Worm (Caenorhabditis elegans) whole organism, early embryonic: ENCODE results near the gene vars-1.

Experiments
- B0310.2 ChIP-seq: sonication (generic microtip); optimal IDR thresholded peaks from 2 replicates; lab custom pipeline; 2016; ENCODE audit warnings: mild to moderate bottlenecking, missing genetic modification characterization, missing compliant biosample characterization
- F13C5.2 ChIP-seq: sonication (generic microtip); optimal IDR thresholded peaks from 2 replicates; lab custom pipeline; 2017; ENCODE audit warnings: mild to moderate bottlenecking, missing genetic modification characterization, inconsistent platforms, missing compliant biosample characterization
- aly-1 ChIP-seq: sonication (generic microtip); optimal IDR thresholded peaks from 2 replicates; lab custom pipeline; 2016; ENCODE audit warnings: missing genetic modification characterization, missing compliant biosample characterization
- ama-1 ChIP-seq: fragments of 150-350 bp; optimal IDR thresholded peaks from 2 replicates; lab custom pipeline; 2014
- ceh-13 ChIP-seq: fragments of 200-800 bp; sonication (Bioruptor generic); optimal IDR thresholded peaks from 2 replicates; lab custom pipeline; 2018; ENCODE audit warnings: mild to moderate bottlenecking, missing genetic modification characterization, missing compliant biosample characterization
- ceh-36 ChIP-seq: sonication (generic microtip); optimal IDR thresholded peaks from 2 replicates; lab custom pipeline; 2016; ENCODE audit warnings: missing genetic modification characterization, inconsistent platforms, missing compliant biosample characterization
- ets-7 ChIP-seq: sonication (generic microtip); optimal IDR thresholded peaks from 2 replicates; lab custom pipeline; 2016; ENCODE audit warnings: missing genotype, missing genetic modification characterization, missing compliant biosample characterization
- flt-1 ChIP-seq: fragments of 200-800 bp; sonication (Bioruptor generic); IDR thresholded peaks from 2 replicates; pipeline ENCODE4 v1.3.6; 2022; ENCODE audit warnings: missing genetic modification characterization, missing compliant biosample characterization
- hmbx-1 ChIP-seq: sonication (generic microtip); optimal IDR thresholded peaks from 2 replicates; lab custom pipeline; 2016; ENCODE audit warnings: mild to moderate bottlenecking, missing genetic modification characterization, missing compliant biosample characterization
- hmg-4 ChIP-seq: fragments of 200-800 bp; sonication (Bioruptor generic); optimal IDR thresholded peaks from 2 replicates; lab custom pipeline; 2018; ENCODE audit warnings: mild to moderate bottlenecking, missing genetic modification characterization, missing compliant biosample characterization
- hnd-1 ChIP-seq: sonication (generic microtip); optimal IDR thresholded peaks from 2 replicates; lab custom pipeline; 2016; ENCODE audit warnings: missing genetic modification characterization, missing compliant biosample characterization
- pes-1 ChIP-seq: fragments of 200-800 bp; sonication (Bioruptor generic); IDR thresholded peaks from 2 replicates; pipeline ENCODE4 v1.3.6; 2022; ENCODE audit warnings: missing genetic modification reagents, missing genetic modification characterization, missing compliant biosample characterization
- scrt-1 ChIP-seq: fragments of 200-800 bp; sonication (Bioruptor generic); IDR thresholded peaks from 2 replicates; pipeline ENCODE4 v1.3.6; 2022; ENCODE audit warnings: missing genetic modification characterization, missing compliant biosample characterization
- sea-1 ChIP-seq: fragments of 200-800 bp; sonication (Bioruptor generic); conservative IDR thresholded peaks from 2 replicates; pipeline ENCODE4 v1.3.6; 2022; ENCODE audit warnings: missing genetic modification characterization, missing compliant biosample characterization
- tbx-11 ChIP-seq: fragments of 200-800 bp; sonication (Bioruptor generic); IDR thresholded peaks from 2 replicates; pipeline ENCODE4 v1.3.6; 2022; ENCODE audit warnings: missing genetic modification characterization, missing compliant biosample characterization
- tbx-37 ChIP-seq: fragments of 200-800 bp; sonication (Bioruptor generic); conservative IDR thresholded peaks from 2 replicates; pipeline ENCODE4 v1.3.6; 2022; ENCODE audit warnings: missing genetic modification reagents, missing genetic modification characterization, missing compliant biosample characterization
- tra-4 ChIP-seq: sonication (generic microtip); optimal IDR thresholded peaks from 2 replicates; lab custom pipeline; 2017; ENCODE audit warnings: missing genetic modification characterization, missing compliant biosample characterization

The vars-1 gene

ce11 chrV:8055170-8055569, 24.0 kb downstream of the vars-1 start:
- no peak for TF ChIP-seq tra-4 (tag; lab: Kevin White, UChicago)
- no peak for TF ChIP-seq tbx-37 (GFP tag; lab: Robert Waterston, UW)
- TF ChIP-seq scrt-1 (GFP tag; lab: Robert Waterston, UW): no peak
- TF ChIP-seq ceh-36: no peak
- TF ChIP-seq B0310.2: no peak
- TF ChIP-seq ets-7 (tag; lab: Kevin White, UChicago): no peak
- no peak for TF ChIP-seq hnd-1
- TF ChIP-seq aly-1: no peak

DNA sequence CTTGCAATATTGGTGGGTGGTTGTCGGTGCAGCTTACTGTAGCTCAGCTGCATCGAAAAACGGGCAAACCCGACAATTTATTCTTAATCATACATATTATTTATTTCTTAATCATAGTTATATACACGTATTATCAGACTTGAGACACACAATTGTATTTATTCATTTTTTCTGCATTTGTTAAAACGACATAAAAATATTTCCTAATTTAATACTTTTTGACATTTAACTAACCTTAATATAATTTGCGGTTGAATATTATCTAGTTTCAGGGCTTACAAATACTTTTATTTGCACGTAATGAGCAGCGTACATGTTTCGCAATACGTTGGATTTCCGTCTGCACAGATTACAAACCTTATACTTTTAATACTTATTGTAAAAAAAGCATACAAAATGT, 27.1 kb downstream of the vars-1 start, which contains the start of gene str-138:
TSS of gene str-138 (plus strand) at position 301 of the 400 bp plus-strand sequence.
- TF ChIP-seq scrt-1 (GFP tag; lab: Robert Waterston, UW) (no peak), hmbx-1 (tag; lab: Kevin White, UChicago) (no peak)

- TF ChIP-seq aly-1 (no peak), ceh-13 (GFP tag; lab: Kevin White, UChicago) (no peak), tbx-37 (GFP tag; lab: Robert Waterston, UW) (no peak), scrt-1 (GFP tag; lab: Robert Waterston, UW) (no peak), pes-1 (GFP tag; lab: Robert Waterston, UW) (no peak), flt-1 (no peak), tra-4 (tag; lab: Kevin White, UChicago) (no peak), ceh-36 (no peak)
Measured at ce11 chrV:8062074-8062473, 30.9 kb downstream of the vars-1 start, which contains the start of gene str-139. TSS of gene str-139 (minus strand) at chrV:8062174.

- TF ChIP-seq sea-1 (GFP tag; lab: Robert Waterston, UW) (no peak), B0310.2 (no peak), F13C5.2 (tag; lab: Kevin White, UChicago) (no peak), ceh-13 (GFP tag; lab: Kevin White, UChicago) (no peak), hmg-4 (GFP tag; lab: Kevin White, UChicago) (no peak), pes-1 (GFP tag; lab: Robert Waterston, UW) (no peak), tbx-37 (GFP tag; lab: Robert Waterston, UW) (no peak), flt-1 (no peak), aly-1 (no peak), ets-7 (tag; lab: Kevin White, UChicago) (no peak), scrt-1 (GFP tag; lab: Robert Waterston, UW) (no peak), hmbx-1 (tag; lab: Kevin White, UChicago) (no peak), ama-1 (lab: Kevin White, UChicago) (no peak), tra-4 (tag; lab: Kevin White, UChicago) (no peak), hnd-1 (no peak), tbx-11 (GFP tag; lab: Robert Waterston, UW) (no peak), ceh-36 (no peak)
Measured at ce11 chrV:8067800-8068199, 36.6 kb downstream of the vars-1 start, which contains the start of gene str-140. TSS of gene str-140 (minus strand) at chrV:8067900.

DNA sequence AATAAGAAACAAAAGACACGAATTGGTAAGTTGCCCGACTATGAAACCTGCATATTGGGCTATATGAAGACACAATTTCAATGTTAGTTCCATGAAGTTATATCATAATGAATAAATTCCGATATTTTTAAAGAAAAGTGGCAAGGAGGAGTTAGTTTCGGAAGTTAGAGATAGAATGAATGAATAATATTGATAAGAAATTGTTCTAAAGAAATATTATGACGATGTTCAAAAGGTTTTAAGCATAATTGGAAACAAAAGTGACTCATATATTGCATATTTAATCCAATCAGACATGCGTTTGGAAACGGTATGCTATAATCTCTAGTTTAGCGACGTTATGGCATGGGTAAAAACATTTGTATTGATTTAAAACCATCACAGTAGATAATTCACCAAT, 38.4 kb downstream of the vars-1 start, which contains the start of gene str-143:
TSS of gene str-143 (minus strand) at position 101 of the 400 bp plus-strand sequence.
- TF ChIP-seq sea-1 (GFP tag; lab: Robert Waterston, UW) (no peak), tbx-37 (GFP tag; lab: Robert Waterston, UW) (no peak), flt-1 (no peak)

DNA sequence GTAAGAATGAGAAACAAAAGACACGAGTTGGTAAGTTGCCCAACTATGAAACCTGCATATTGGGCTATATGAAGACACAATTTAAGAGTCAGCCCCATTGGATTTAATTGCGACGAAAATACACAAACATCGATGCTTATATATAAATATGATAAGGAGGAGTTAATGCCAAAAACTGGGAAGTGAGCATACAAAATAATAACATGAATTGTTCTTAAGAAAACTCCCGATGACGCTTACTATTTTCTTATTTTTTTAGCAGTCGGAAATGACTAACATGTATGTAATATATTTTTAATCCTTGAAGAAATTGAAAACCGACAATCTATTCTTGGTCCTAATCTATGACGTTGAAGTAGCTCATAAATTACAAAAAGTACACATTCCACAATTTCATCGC, 40.8 kb downstream of the vars-1 start, which contains the start of gene str-144:
TSS of gene str-144 (minus strand) at position 101 of the 400 bp plus-strand sequence.
- TF ChIP-seq pes-1 (GFP tag; lab: Robert Waterston, UW) (no peak), tbx-37 (GFP tag; lab: Robert Waterston, UW) (no peak), F13C5.2 (tag; lab: Kevin White, UChicago) (no peak), ceh-36 (no peak), flt-1 (no peak), ama-1 (lab: Kevin White, UChicago) (no peak), B0310.2 (no peak), tra-4 (tag; lab: Kevin White, UChicago) (no peak)

DNA sequence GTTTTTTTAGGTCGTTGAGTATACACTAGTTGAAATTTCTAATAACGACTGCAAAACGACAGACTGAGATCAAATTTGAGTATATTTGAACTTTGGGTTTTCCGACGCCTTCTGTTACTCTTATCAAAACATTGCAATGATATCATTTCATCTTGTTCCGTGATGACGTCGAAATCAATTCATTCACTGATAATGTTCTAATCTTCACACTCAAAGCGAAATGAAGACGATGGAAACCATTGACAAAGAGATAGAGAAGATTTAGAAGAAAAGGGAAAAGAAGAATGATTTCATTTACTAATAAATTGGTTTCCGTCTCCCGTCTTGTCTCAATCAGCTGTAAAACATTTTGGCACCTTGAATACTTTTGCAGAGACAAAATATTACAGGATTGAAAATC, 42.0 kb downstream of the vars-1 start:
- TF ChIP-seq tbx-11 (GFP tag; lab: Robert Waterston, UW) (no peak), tra-4 (tag; lab: Kevin White, UChicago) (no peak), aly-1 (no peak), hnd-1 (no peak), B0310.2 (no peak), pes-1 (GFP tag; lab: Robert Waterston, UW) (no peak)

- TF ChIP-seq pes-1 (GFP tag; lab: Robert Waterston, UW) (no peak), F13C5.2 (tag; lab: Kevin White, UChicago) (no peak), sea-1 (GFP tag; lab: Robert Waterston, UW) (no peak), hmbx-1 (tag; lab: Kevin White, UChicago) (no peak), hmg-4 (GFP tag; lab: Kevin White, UChicago) (no peak), ama-1 (lab: Kevin White, UChicago) (no peak), tbx-37 (GFP tag; lab: Robert Waterston, UW) (no peak), flt-1 (no peak)
Measured at ce11 chrV:8075712-8076111, 44.5 kb downstream of the vars-1 start, which contains the start of gene catp-3. TSS of gene catp-3 (plus strand) at chrV:8076012.

ce11 chrV:8079813-8080212, 48.6 kb downstream of the vars-1 start:
- TF ChIP-seq hmbx-1 (tag; lab: Kevin White, UChicago): no peak
